Worm (Caenorhabditis elegans) whole organism, early embryonic: ENCODE measurements around the gene srh-193.

Experiments
- B0310.2 ChIP-seq: sonication (generic microtip); optimal IDR thresholded peaks from 2 replicates; lab custom pipeline; 2016; ENCODE audit warnings: mild to moderate bottlenecking, missing genetic modification characterization, missing compliant biosample characterization
- F13C5.2 ChIP-seq: sonication (generic microtip); optimal IDR thresholded peaks from 2 replicates; lab custom pipeline; 2017; ENCODE audit warnings: mild to moderate bottlenecking, missing genetic modification characterization, inconsistent platforms, missing compliant biosample characterization
- ama-1 ChIP-seq: fragments of 150-350 bp; optimal IDR thresholded peaks from 2 replicates; lab custom pipeline; 2014
- ceh-13 ChIP-seq: fragments of 200-800 bp; sonication (Bioruptor generic); optimal IDR thresholded peaks from 2 replicates; lab custom pipeline; 2018; ENCODE audit warnings: mild to moderate bottlenecking, missing genetic modification characterization, missing compliant biosample characterization
- ets-7 ChIP-seq: sonication (generic microtip); optimal IDR thresholded peaks from 2 replicates; lab custom pipeline; 2016; ENCODE audit warnings: missing genotype, missing genetic modification characterization, missing compliant biosample characterization
- flt-1 ChIP-seq: fragments of 200-800 bp; sonication (Bioruptor generic); IDR thresholded peaks from 2 replicates; pipeline ENCODE4 v1.3.6; 2022; ENCODE audit warnings: missing genetic modification characterization, missing compliant biosample characterization
- hmg-4 ChIP-seq: fragments of 200-800 bp; sonication (Bioruptor generic); optimal IDR thresholded peaks from 2 replicates; lab custom pipeline; 2018; ENCODE audit warnings: mild to moderate bottlenecking, missing genetic modification characterization, missing compliant biosample characterization
- pes-1 ChIP-seq: fragments of 200-800 bp; sonication (Bioruptor generic); IDR thresholded peaks from 2 replicates; pipeline ENCODE4 v1.3.6; 2022; ENCODE audit warnings: missing genetic modification reagents, missing genetic modification characterization, missing compliant biosample characterization
- tbx-11 ChIP-seq: fragments of 200-800 bp; sonication (Bioruptor generic); IDR thresholded peaks from 2 replicates; pipeline ENCODE4 v1.3.6; 2022; ENCODE audit warnings: missing genetic modification characterization, missing compliant biosample characterization

- no peak for TF ChIP-seq hmg-4 (GFP tag; lab: Kevin White, UChicago)
- TF ChIP-seq B0310.2 (tag; lab: Kevin White, UChicago): no peak
- TF ChIP-seq ceh-13 (GFP tag; lab: Kevin White, UChicago): no peak
- no peak for TF ChIP-seq flt-1 (GFP tag; lab: Robert Waterston, UW)
- no peak for TF ChIP-seq ama-1 (lab: Kevin White, UChicago)
- no peak for TF ChIP-seq tbx-11
- TF ChIP-seq ets-7 (tag; lab: Kevin White, UChicago): no peak
- no peak for TF ChIP-seq F13C5.2
- TF ChIP-seq pes-1 (GFP tag; lab: Robert Waterston, UW): no peak
These were observed 28.6 kb downstream of the srh-193 start for ce11 chrV:4261385-4261784.
